Worm (Caenorhabditis elegans) whole organism, L3 larva: Measurements from ENCODE around the gene F13E6.2.

ENCODE experiments used
- R02D3.7 ChIP-seq: fragments of 150-350 bp; optimal IDR thresholded peaks from 2 replicates; lab custom pipeline; 2014; ENCODE audit warnings: missing biosample characterization, missing genetic modification characterization
- ZK546.5 ChIP-seq: sonication (generic microtip); optimal IDR thresholded peaks from 2 replicates; lab custom pipeline; 2017; ENCODE audit warnings: missing biosample characterization, missing genetic modification characterization
- ama-1 ChIP-seq: fragments of 150-350 bp; optimal IDR thresholded peaks from 2 replicates; lab custom pipeline; 2018
- ceh-16 ChIP-seq: sonication (generic microtip); optimal IDR thresholded peaks from 2 replicates; lab custom pipeline; 2017; ENCODE audit warnings: missing biosample characterization, missing genetic modification characterization
- ceh-28 ChIP-seq: fragments of 150-350 bp; optimal IDR thresholded peaks from 2 replicates; lab custom pipeline; 2014; ENCODE audit warnings: missing biosample characterization, missing genetic modification reagents, missing genetic modification characterization
- ceh-82 ChIP-seq: fragments of 150-350 bp; optimal IDR thresholded peaks from 2 replicates; lab custom pipeline; 2014; ENCODE audit warnings: missing biosample characterization, missing genetic modification characterization
- ceh-9 ChIP-seq: sonication (generic microtip); optimal IDR thresholded peaks from 2 replicates; lab custom pipeline; 2018; ENCODE audit warnings: missing biosample characterization, missing genetic modification characterization
- daf-12 ChIP-seq: fragments of 150-350 bp; optimal IDR thresholded peaks from 2 replicates; lab custom pipeline; 2014; ENCODE audit warnings: missing biosample characterization, missing genetic modification reagents, missing genetic modification characterization
- egl-27 ChIP-seq: sonication (generic microtip); optimal IDR thresholded peaks from 4 replicates; lab custom pipeline; 2017; ENCODE audit warnings: missing biosample characterization, missing genetic modification reagents, missing genetic modification characterization
- egl-5 ChIP-seq: fragments of 150-350 bp; optimal IDR thresholded peaks from 2 replicates; lab custom pipeline; 2017; ENCODE audit warnings: missing biosample characterization, missing genetic modification reagents, missing genetic modification characterization, inconsistent platforms
- elt-1 ChIP-seq: fragments of 150-350 bp; optimal IDR thresholded peaks from 2 replicates; lab custom pipeline; 2014; ENCODE audit warnings: missing biosample characterization, missing genetic modification characterization
- elt-2 ChIP-seq: sonication (generic microtip); optimal IDR thresholded peaks from 2 replicates; lab custom pipeline; 2016; ENCODE audit warnings: missing genetic modification reagents, mild to moderate bottlenecking, missing genetic modification characterization, missing compliant biosample characterization
- fkh-10 ChIP-seq: sonication (generic microtip); optimal IDR thresholded peaks from 2 replicates; lab custom pipeline; 2017; ENCODE audit warnings: missing biosample characterization, missing genetic modification reagents, missing genetic modification characterization
- fos-1 ChIP-seq: fragments of 150-350 bp; optimal IDR thresholded peaks from 2 replicates; lab custom pipeline; 2014; ENCODE audit warnings: missing biosample characterization, missing genetic modification characterization
- hmg-11 ChIP-seq: sonication (generic microtip); optimal IDR thresholded peaks from 2 replicates; lab custom pipeline; 2016; ENCODE audit warnings: missing genetic modification characterization, missing compliant biosample characterization
- jun-1 ChIP-seq: fragments of 150-350 bp; optimal IDR thresholded peaks from 2 replicates; lab custom pipeline; 2014; ENCODE audit warnings: missing biosample characterization, missing genetic modification reagents, missing genetic modification characterization
- lin-15B ChIP-seq: fragments of 150-350 bp; optimal IDR thresholded peaks from 2 replicates; lab custom pipeline; 2014; ENCODE audit warnings: missing biosample characterization, missing genetic modification characterization
- lin-39 ChIP-seq: fragments of 150-350 bp; optimal IDR thresholded peaks from 2 replicates; lab custom pipeline; 2018; ENCODE audit warnings: missing biosample characterization, missing genetic modification reagents, missing genetic modification characterization
- lsy-12 ChIP-seq: sonication (generic microtip); optimal IDR thresholded peaks from 2 replicates; lab custom pipeline; 2016; ENCODE audit warnings: mild to moderate bottlenecking, missing genetic modification characterization, missing compliant biosample characterization
- mdl-1 ChIP-seq: fragments of 150-350 bp; optimal IDR thresholded peaks from 2 replicates; lab custom pipeline; 2014; ENCODE audit warnings: missing biosample characterization, missing genetic modification characterization
- mml-1 ChIP-seq: fragments of 150-350 bp; sonication (generic microtip); optimal IDR thresholded peaks from 3 replicates; lab custom pipeline; 2014; ENCODE audit warnings: missing biosample characterization, missing genetic modification characterization
- nhr-12 ChIP-seq: fragments of 150-350 bp; optimal IDR thresholded peaks from 2 replicates; lab custom pipeline; 2014; ENCODE audit warnings: missing biosample characterization, missing genetic modification characterization
- nhr-23 ChIP-seq: fragments of 150-350 bp; optimal IDR thresholded peaks from 2 replicates; lab custom pipeline; 2014; ENCODE audit warnings: missing biosample characterization, missing genetic modification reagents, missing genetic modification characterization
- nhr-237 ChIP-seq: fragments of 150-350 bp; optimal IDR thresholded peaks from 2 replicates; lab custom pipeline; 2014; ENCODE audit warnings: missing biosample characterization, missing genetic modification characterization
- nhr-25 ChIP-seq: sonication (generic microtip); optimal IDR thresholded peaks from 2 replicates; lab custom pipeline; 2017; ENCODE audit warnings: missing biosample characterization, missing genetic modification characterization
- nhr-28 ChIP-seq: fragments of 150-350 bp; optimal IDR thresholded peaks from 2 replicates; lab custom pipeline; 2014; ENCODE audit warnings: missing biosample characterization, missing genetic modification characterization
- nhr-43 ChIP-seq: sonication (generic microtip); optimal IDR thresholded peaks from 2 replicates; lab custom pipeline; 2016; ENCODE audit warnings: mild to moderate bottlenecking, missing genetic modification characterization, missing compliant biosample characterization; ENCODE audit not compliant: poor library complexity, severe bottlenecking
- nhr-67 ChIP-seq: fragments of 150-350 bp; optimal IDR thresholded peaks from 2 replicates; lab custom pipeline; 2014; ENCODE audit warnings: missing biosample characterization, missing genetic modification characterization
- nhr-76 ChIP-seq: fragments of 150-350 bp; sonication (generic microtip); optimal IDR thresholded peaks from 5 replicates; lab custom pipeline; 2014; ENCODE audit warnings: missing biosample characterization, missing genetic modification characterization
- nhr-77 ChIP-seq: fragments of 150-350 bp; optimal IDR thresholded peaks from 2 replicates; lab custom pipeline; 2014; ENCODE audit warnings: missing biosample characterization, missing genetic modification characterization
- pha-4 ChIP-seq: fragments of 150-350 bp; optimal IDR thresholded peaks from 2 replicates; lab custom pipeline; 2014; ENCODE audit warnings: missing biosample characterization, missing genetic modification reagents, missing genetic modification characterization
- pqm-1 ChIP-seq: fragments of 150-350 bp; optimal IDR thresholded peaks from 2 replicates; lab custom pipeline; 2017; ENCODE audit warnings: missing biosample characterization, missing genetic modification characterization, inconsistent platforms
- sea-2 ChIP-seq: fragments of 150-350 bp; sonication (generic microtip); optimal IDR thresholded peaks from 4 replicates; lab custom pipeline; 2014; ENCODE audit warnings: missing biosample characterization, missing genetic modification reagents, missing genetic modification characterization
- skn-1 ChIP-seq: fragments of 150-350 bp; optimal IDR thresholded peaks from 2 replicates; lab custom pipeline; 2014; ENCODE audit warnings: missing biosample characterization, missing genetic modification characterization
- snpc-4 ChIP-seq: fragments of 150-350 bp; optimal IDR thresholded peaks from 2 replicates; lab custom pipeline; 2014; ENCODE audit warnings: missing biosample characterization, missing genetic modification characterization
- tbx-2 ChIP-seq: sonication (generic microtip); optimal IDR thresholded peaks from 2 replicates; lab custom pipeline; 2016; ENCODE audit warnings: mild to moderate bottlenecking, missing genetic modification characterization, missing compliant biosample characterization
- unc-62 ChIP-seq: fragments of 150-350 bp; sonication (generic microtip); optimal IDR thresholded peaks from 4 replicates; lab custom pipeline; 2014; ENCODE audit warnings: missing biosample characterization, missing genetic modification reagents, missing genetic modification characterization
- zag-1 ChIP-seq: fragments of 150-350 bp; optimal IDR thresholded peaks from 2 replicates; lab custom pipeline; 2014; ENCODE audit warnings: missing biosample characterization, missing genetic modification characterization
- ztf-11 ChIP-seq: fragments of 150-350 bp; optimal IDR thresholded peaks from 2 replicates; lab custom pipeline; 2014; ENCODE audit warnings: missing biosample characterization, missing genetic modification characterization
- ztf-4 ChIP-seq: fragments of 150-350 bp; optimal IDR thresholded peaks from 2 replicates; lab custom pipeline; 2014; ENCODE audit warnings: missing biosample characterization, missing genetic modification characterization

The F13E6.2 gene

ce11 chrX:10677009-10677408, 2.9 kb upstream of the F13E6.2 start, which contains the start of gene F13E6.1:
Gene F13E6.1, minus strand, starts transcription at chrX:10677109.
- no peak for TF ChIP-seq ceh-9 (tag; lab: Kevin White, UChicago)
- TF ChIP-seq egl-27 (tag; lab: Kevin White, UChicago): no peak
- no peak for TF ChIP-seq hmg-11
- TF ChIP-seq sea-2 (GFP tag; lab: Kevin White, UChicago): no peak
- TF ChIP-seq pha-4 (tag; lab: Kevin White, UChicago): no peak
- no peak for TF ChIP-seq nhr-25 (tag; lab: Kevin White, UChicago)
- no peak for TF ChIP-seq daf-12 (tag; lab: Kevin White, UChicago)
- no peak for TF ChIP-seq mml-1

ce11 chrX:10675952-10676351, 1.9 kb upstream of the F13E6.2 start:
- no peak for TF ChIP-seq snpc-4 (tag; lab: Kevin White, UChicago)
- TF ChIP-seq pqm-1 (tag; lab: Kevin White, UChicago): no peak
- no peak for TF ChIP-seq lin-39 (tag; lab: Kevin White, UChicago)
- no peak for TF ChIP-seq jun-1 (tag; lab: Kevin White, UChicago)
- TF ChIP-seq ceh-28 (tag; lab: Kevin White, UChicago): no peak
- TF ChIP-seq nhr-76: no peak
- TF ChIP-seq fos-1 (tag; lab: Kevin White, UChicago): no peak
- TF ChIP-seq mdl-1 (tag; lab: Kevin White, UChicago): no peak
- no peak for TF ChIP-seq elt-1 (tag; lab: Kevin White, UChicago)
- no peak for TF ChIP-seq ceh-16

- TF ChIP-seq ama-1 (lab: Kevin White, UChicago) (peak; percentile 26), pqm-1 (tag; lab: Kevin White, UChicago) (no peak), nhr-43 (tag; lab: Kevin White, UChicago) (peak; percentile 18)
These were observed 1.3 kb upstream of the F13E6.2 start for ce11 chrX:10675376-10675775.

ce11 chrX:10670198-10670597, 3.9 kb downstream of the F13E6.2 start:
- TF ChIP-seq ama-1 (lab: Kevin White, UChicago): no peak
- TF ChIP-seq fkh-10 (GFP tag; lab: Kevin White, UChicago): no peak
- TF ChIP-seq lsy-12: no peak
- no peak for TF ChIP-seq snpc-4 (tag; lab: Kevin White, UChicago)

DNA sequence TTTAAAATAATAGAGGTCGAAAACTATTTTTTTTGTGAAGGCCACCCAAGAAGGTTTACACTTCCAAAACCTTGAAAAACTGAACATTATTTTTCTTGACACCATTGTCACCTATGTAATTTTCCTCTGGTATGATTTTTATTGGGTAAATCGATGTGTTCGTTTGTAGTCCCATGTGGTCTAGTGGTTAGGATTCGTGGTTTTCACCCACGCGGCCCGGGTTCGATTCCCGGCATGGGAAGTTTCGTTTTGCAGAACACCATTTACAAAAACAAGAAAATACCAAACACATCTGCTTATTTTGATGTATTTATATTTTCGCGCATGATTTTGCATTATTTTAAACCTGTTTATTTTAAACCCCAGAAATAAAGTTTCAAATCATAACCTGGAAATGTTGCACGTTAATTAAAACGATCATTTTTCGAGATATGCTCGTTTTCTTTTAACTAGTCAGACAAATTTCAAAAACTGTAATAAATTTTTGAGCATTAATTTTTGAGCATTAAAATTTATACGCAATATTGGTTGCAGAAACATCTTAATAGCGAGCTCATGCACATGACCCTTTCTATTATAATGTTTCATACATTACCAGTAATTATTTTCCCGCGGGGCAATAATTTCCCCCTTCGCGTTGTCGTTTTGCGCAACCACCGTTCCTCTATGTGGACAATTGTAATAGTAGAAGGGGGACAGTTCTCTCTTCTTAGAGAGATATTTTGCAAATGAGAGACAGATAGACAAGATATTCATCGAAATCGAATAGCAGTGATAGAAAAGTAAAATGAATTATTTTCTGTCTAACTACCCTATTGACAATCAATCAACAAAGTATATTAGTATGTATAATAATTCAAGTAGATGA, 6.4 kb downstream of the F13E6.2 start:
- peak; percentile 8 for TF ChIP-seq hmg-11
- TF ChIP-seq R02D3.7 (tag; lab: Kevin White, UChicago): no peak
- peak; percentile 81 for TF ChIP-seq nhr-23 (tag; lab: Kevin White, UChicago)
- peak; percentile 23 for TF ChIP-seq jun-1 (tag; lab: Kevin White, UChicago)
- TF ChIP-seq ztf-11 (tag; lab: Kevin White, UChicago): no peak
- TF ChIP-seq elt-1 (tag; lab: Kevin White, UChicago): no peak
- no peak for TF ChIP-seq nhr-28 (tag; lab: Kevin White, UChicago)
- TF ChIP-seq nhr-76: no peak
- peak; percentile 65 for TF ChIP-seq nhr-43 (tag; lab: Kevin White, UChicago)
- TF ChIP-seq elt-2 (tag; lab: Kevin White, UChicago): no peak
- no peak for TF ChIP-seq daf-12 (tag; lab: Kevin White, UChicago)
- TF ChIP-seq ztf-4 (tag; lab: Kevin White, UChicago): no peak
- TF ChIP-seq ceh-28 (tag; lab: Kevin White, UChicago): peak; percentile 62
- no peak for TF ChIP-seq zag-1 (tag; lab: Kevin White, UChicago)
- TF ChIP-seq nhr-67: no peak
- no peak for TF ChIP-seq ceh-82 (tag; lab: Kevin White, UChicago)
- TF ChIP-seq skn-1: no peak
- no peak for TF ChIP-seq mml-1
- TF ChIP-seq lin-15B (tag; lab: Kevin White, UChicago): no peak
- no peak for TF ChIP-seq nhr-237 (tag; lab: Kevin White, UChicago)
- TF ChIP-seq nhr-12: no peak
- no peak for TF ChIP-seq ceh-9 (tag; lab: Kevin White, UChicago)
- no peak for TF ChIP-seq unc-62 (GFP tag; lab: Kevin White, UChicago)
- TF ChIP-seq ZK546.5 (tag; lab: Kevin White, UChicago): no peak
- no peak for TF ChIP-seq pha-4 (tag; lab: Kevin White, UChicago)
- TF ChIP-seq nhr-77: no peak
- TF ChIP-seq sea-2 (GFP tag; lab: Kevin White, UChicago): no peak
- TF ChIP-seq egl-5 (tag; lab: Kevin White, UChicago): no peak
- TF ChIP-seq fkh-10 (GFP tag; lab: Kevin White, UChicago): no peak
- peak; percentile 39 for TF ChIP-seq lsy-12
- peak; percentile 70 for TF ChIP-seq nhr-25 (tag; lab: Kevin White, UChicago)
- TF ChIP-seq tbx-2: no peak
- TF ChIP-seq ceh-16: no peak
